Fruit fly (Drosophila melanogaster) whole organism, embryonic: ENCODE results near the gene Nost.

Source experiments
- Aef1 ChIP-seq: fragments of 200-800 bp; sonication (Bioruptor generic); IDR thresholded peaks from 3 replicates; pipeline ENCODE4 v1.3.6; 2022; ENCODE audit warnings: missing biosample characterization, missing genetic modification characterization
- Awh ChIP-seq: fragments of 200-800 bp; sonication (Bioruptor generic); IDR thresholded peaks from 2 replicates; pipeline ENCODE4, ENCODE4 v1.3.6; 2022; ENCODE audit warnings: missing biosample characterization, missing genetic modification characterization
- CG1024 ChIP-seq: fragments of 200-800 bp; sonication (Bioruptor generic); IDR thresholded peaks from 2 replicates; pipeline ENCODE4 v1.3.6; 2022; ENCODE audit warnings: missing biosample characterization, missing genetic modification characterization
- CG12299 ChIP-seq: fragments of 200-800 bp; sonication (Bioruptor generic); optimal IDR thresholded peaks from 2 replicates; lab custom pipeline; 2018; ENCODE audit warnings: missing biosample characterization, mild to moderate bottlenecking, missing genetic modification characterization
- CG1529 ChIP-seq: fragments of 200-800 bp; sonication (Bioruptor generic); optimal IDR thresholded peaks from 3 replicates; lab custom pipeline; 2018; ENCODE audit warnings: missing biosample characterization, missing genetic modification characterization
- CG17328 ChIP-seq: fragments of 200-800 bp; sonication (Bioruptor generic); IDR thresholded peaks from 2 replicates; pipeline ENCODE4 v1.3.6; 2022; ENCODE audit warnings: missing biosample characterization, missing genetic modification characterization
- CG1832 ChIP-seq: fragments of 200-800 bp; sonication (Bioruptor generic); optimal IDR thresholded peaks from 2 replicates; lab custom pipeline; 2017; ENCODE audit warnings: missing biosample characterization, mild to moderate bottlenecking, missing genetic modification characterization, inconsistent platforms
- CG18599 ChIP-seq: fragments of 200-800 bp; sonication (Bioruptor generic); optimal IDR thresholded peaks from 3 replicates; lab custom pipeline; 2017; ENCODE audit warnings: missing biosample characterization, missing genetic modification characterization, mild to moderate bottlenecking, moderate library complexity, missing genetic modification reagents
- CG2120 ChIP-seq: fragments of 200-800 bp; sonication (Bioruptor generic); optimal IDR thresholded peaks from 3 replicates; lab custom pipeline; 2016; ENCODE audit warnings: missing biosample characterization, missing genetic modification characterization
- CG31388 ChIP-seq: fragments of 200-800 bp; sonication (Bioruptor generic); optimal IDR thresholded peaks from 2 replicates; lab custom pipeline; 2016; ENCODE audit warnings: missing biosample characterization, missing genetic modification characterization
- CG32532 ChIP-seq: fragments of 200-800 bp; sonication (Bioruptor generic); IDR thresholded peaks from 2 replicates; pipeline ENCODE4 v1.3.6; 2022; ENCODE audit warnings: missing biosample characterization, missing genetic modification characterization
- CG3281 ChIP-seq: fragments of 200-800 bp; sonication (Bioruptor generic); optimal IDR thresholded peaks from 3 replicates; lab custom pipeline; 2017; ENCODE audit warnings: missing biosample characterization, mild to moderate bottlenecking, missing genetic modification characterization
- CG33557 ChIP-seq: fragments of 200-800 bp; sonication (Bioruptor generic); optimal IDR thresholded peaks from 2 replicates; lab custom pipeline; 2019; ENCODE audit warnings: missing biosample characterization, mild to moderate bottlenecking, missing genetic modification characterization, moderate library complexity
- CG34224 ChIP-seq: fragments of 200-800 bp; sonication (Bioruptor generic); IDR thresholded peaks from 3 replicates; pipeline ENCODE4 v1.3.6; 2022; ENCODE audit warnings: missing biosample characterization, missing genetic modification characterization; ENCODE audit not compliant: partially characterized antibody
- CG5245 ChIP-seq: fragments of 200-800 bp; sonication (Bioruptor generic); optimal IDR thresholded peaks from 3 replicates; lab custom pipeline; 2016; ENCODE audit warnings: missing biosample characterization, missing genetic modification characterization
- CG6272 ChIP-seq: fragments of 200-800 bp; sonication (Bioruptor generic); IDR thresholded peaks from 2 replicates; pipeline ENCODE4 v1.3.6; 2022; ENCODE audit warnings: missing biosample characterization, missing genetic modification characterization
- CG7745 ChIP-seq: fragments of 200-800 bp; sonication (Bioruptor generic); optimal IDR thresholded peaks from 2 replicates; lab custom pipeline; 2018; ENCODE audit warnings: missing biosample characterization, mild to moderate bottlenecking, missing genetic modification characterization, moderate library complexity
- CG7987 ChIP-seq: fragments of 200-800 bp; sonication (Bioruptor generic); optimal IDR thresholded peaks from 2 replicates; lab custom pipeline; 2018; ENCODE audit warnings: missing biosample characterization, mild to moderate bottlenecking, missing genetic modification characterization, moderate library complexity
- D19B ChIP-seq: fragments of 200-800 bp; sonication (Bioruptor generic); optimal IDR thresholded peaks from 2 replicates; lab custom pipeline; 2017; ENCODE audit warnings: missing biosample characterization, mild to moderate bottlenecking, missing genetic modification characterization
- Dad ChIP-seq: fragments of 200-800 bp; sonication (Bioruptor generic); optimal IDR thresholded peaks from 3 replicates; lab custom pipeline; 2016; ENCODE audit warnings: missing biosample characterization, missing genetic modification characterization
- Dek ChIP-seq: fragments of 200-800 bp; sonication (Bioruptor generic); optimal IDR thresholded peaks from 3 replicates; lab custom pipeline; 2019; ENCODE audit warnings: missing biosample characterization, mild to moderate bottlenecking, missing genetic modification characterization, moderate library complexity
- HmgZ ChIP-seq: fragments of 200-800 bp; sonication (Bioruptor generic); optimal IDR thresholded peaks from 2 replicates; lab custom pipeline; 2018; ENCODE audit warnings: missing biosample characterization, mild to moderate bottlenecking, missing genetic modification characterization
- Hr3 ChIP-seq: fragments of 200-800 bp; sonication (Bioruptor generic); optimal IDR thresholded peaks from 3 replicates; lab custom pipeline; 2016; ENCODE audit warnings: missing biosample characterization, missing genetic modification characterization
- Hr51 ChIP-seq, 2 experiments: fragments of 200-800 bp; sonication (Bioruptor generic); optimal IDR thresholded peaks; 2 replicates in 1 of 2; 3 replicates in 1 of 2; lab custom pipeline; 2016 to 2018; ENCODE audit warnings: missing biosample characterization in 2 of 2, missing genetic modification characterization in 2 of 2, mild to moderate bottlenecking in 1 of 2, moderate library complexity in 1 of 2
- Jarid2 ChIP-seq: fragments of 200-800 bp; sonication (Bioruptor generic); optimal IDR thresholded peaks from 3 replicates; lab custom pipeline; 2017; ENCODE audit warnings: mild to moderate bottlenecking, missing biosample characterization, missing genetic modification reagents, missing genetic modification characterization
- ac ChIP-seq: fragments of 200-800 bp; sonication (Bioruptor generic); optimal IDR thresholded peaks from 3 replicates; lab custom pipeline; 2017; ENCODE audit warnings: missing biosample characterization, mild to moderate bottlenecking, missing genetic modification characterization
- ara ChIP-seq: fragments of 200-800 bp; sonication (Bioruptor generic); IDR thresholded peaks from 2 replicates; pipeline ENCODE4 v1.3.6; 2022; ENCODE audit warnings: missing biosample characterization, missing genetic modification characterization
- btn ChIP-seq: fragments of 200-800 bp; sonication (Bioruptor generic); optimal IDR thresholded peaks from 2 replicates; lab custom pipeline; 2016; ENCODE audit warnings: missing biosample characterization, missing genetic modification characterization
- caup ChIP-seq: fragments of 200-800 bp; sonication (Bioruptor generic); optimal IDR thresholded peaks from 3 replicates; lab custom pipeline; 2017; ENCODE audit warnings: missing biosample characterization, mild to moderate bottlenecking, missing genetic modification characterization, moderate library complexity; ENCODE audit not compliant: severe bottlenecking
- dmrt99B ChIP-seq: fragments of 200-800 bp; sonication (Bioruptor generic); optimal IDR thresholded peaks from 2 replicates; lab custom pipeline; 2018; ENCODE audit warnings: missing biosample characterization, mild to moderate bottlenecking, missing genetic modification characterization, moderate library complexity
- dpn ChIP-seq, 2 experiments: fragments of 200-800 bp; sonication (Bioruptor generic); optimal IDR thresholded peaks; 3 replicates each; lab custom pipeline; 2016; ENCODE audit warnings: missing biosample characterization in 2 of 2, missing genetic modification characterization in 2 of 2
- fd102C ChIP-seq: fragments of 200-800 bp; sonication (Bioruptor generic); optimal IDR thresholded peaks from 2 replicates; lab custom pipeline; 2018; ENCODE audit warnings: missing biosample characterization, mild to moderate bottlenecking, missing genetic modification characterization, moderate library complexity
- fd64A ChIP-seq: fragments of 200-800 bp; sonication (Bioruptor generic); optimal IDR thresholded peaks from 3 replicates; lab custom pipeline; 2018; ENCODE audit warnings: missing biosample characterization, mild to moderate bottlenecking, missing genetic modification characterization
- gcm ChIP-seq: fragments of 200-800 bp; sonication (Bioruptor generic); optimal IDR thresholded peaks from 2 replicates; lab custom pipeline; 2019; ENCODE audit warnings: missing biosample characterization, mild to moderate bottlenecking, missing genetic modification characterization, moderate library complexity
- gsb-n ChIP-seq: fragments of 200-800 bp; sonication (Bioruptor generic); optimal IDR thresholded peaks from 3 replicates; lab custom pipeline; 2018; ENCODE audit warnings: missing biosample characterization, mild to moderate bottlenecking, missing genetic modification characterization
- hkb ChIP-seq, 2 experiments: fragments of 200-800 bp in 1 of 2; fragments of >200 bp in 1 of 2; sonication (Bioruptor generic) in 1 of 2; IDR thresholded peaks in 1 of 2; optimal IDR thresholded peaks in 1 of 2; 2 replicates each; pipeline versions ENCODE4 v1.3.6 to Lab custom; 2017 to 2022; ENCODE audit warnings: missing biosample characterization in 1 of 2, missing genetic modification characterization in 1 of 2
- jigr1 ChIP-seq: fragments of 200-800 bp; sonication (Bioruptor generic); IDR thresholded peaks from 3 replicates; pipeline ENCODE4 v1.3.6; 2022; ENCODE audit warnings: missing biosample characterization, missing genetic modification characterization
- lola ChIP-seq, 3 experiments: fragments of >200 bp in 2 of 3; fragments of 200-800 bp in 1 of 3; sonication (Bioruptor generic) in 1 of 3; optimal IDR thresholded peaks; 2 replicates each; lab custom pipeline; 2017 to 2019; ENCODE audit warnings: missing biosample characterization in 3 of 3, missing genetic modification characterization in 3 of 3, mild to moderate bottlenecking in 1 of 3, moderate library complexity in 1 of 3
- p53 ChIP-seq: fragments of 200-800 bp; sonication (Bioruptor generic); optimal IDR thresholded peaks from 2 replicates; lab custom pipeline; 2016; ENCODE audit warnings: missing biosample characterization, missing genetic modification characterization
- psq ChIP-seq: fragments of 200-800 bp; sonication (Bioruptor generic); optimal IDR thresholded peaks from 2 replicates; lab custom pipeline; 2017; ENCODE audit warnings: missing biosample characterization, missing genetic modification characterization
- rib ChIP-seq: fragments of 200-800 bp; sonication (Bioruptor generic); IDR thresholded peaks from 2 replicates; pipeline ENCODE4 v1.3.6; 2022; ENCODE audit warnings: missing biosample characterization, missing genetic modification characterization
- ro ChIP-seq: fragments of 200-800 bp; sonication (Bioruptor generic); IDR thresholded peaks from 2 replicates; pipeline ENCODE4 v1.3.6; 2022; ENCODE audit warnings: missing biosample characterization, missing genetic modification characterization
- run ChIP-seq: fragments of 200-800 bp; sonication (Bioruptor generic); optimal IDR thresholded peaks from 3 replicates; lab custom pipeline; 2018; ENCODE audit warnings: missing biosample characterization, mild to moderate bottlenecking, missing genetic modification characterization
- sc ChIP-seq, 3 experiments: fragments of >200 bp in 2 of 3; fragments of 200-800 bp in 1 of 3; sonication (Bioruptor generic) in 1 of 3; optimal IDR thresholded peaks; 2 replicates in 2 of 3; 3 replicates in 1 of 3; lab custom pipeline; 2017; ENCODE audit warnings: mild to moderate bottlenecking in 1 of 3, missing biosample characterization in 1 of 3, missing genetic modification characterization in 1 of 3, missing genetic modification reagents in 1 of 3
- shn ChIP-seq: fragments of 200-800 bp; sonication (Bioruptor generic); optimal IDR thresholded peaks from 3 replicates; lab custom pipeline; 2016; ENCODE audit warnings: missing biosample characterization, missing genetic modification characterization
- tgo ChIP-seq: fragments of 200-800 bp; sonication (Bioruptor generic); IDR thresholded peaks from 3 replicates; pipeline ENCODE4 v1.3.6; 2022; ENCODE audit warnings: missing biosample characterization, missing genetic modification characterization
- tna ChIP-seq: fragments of 200-800 bp; sonication (Bioruptor generic); IDR thresholded peaks from 2 replicates; pipeline ENCODE4 v1.3.6; 2022; ENCODE audit warnings: missing biosample characterization, missing genetic modification characterization; ENCODE audit not compliant: partially characterized antibody
- zen ChIP-seq: fragments of 200-800 bp; sonication (Bioruptor generic); optimal IDR thresholded peaks from 3 replicates; lab custom pipeline; 2018; ENCODE audit warnings: missing biosample characterization, mild to moderate bottlenecking, missing genetic modification characterization, moderate library complexity

Gene Nost

DNA sequence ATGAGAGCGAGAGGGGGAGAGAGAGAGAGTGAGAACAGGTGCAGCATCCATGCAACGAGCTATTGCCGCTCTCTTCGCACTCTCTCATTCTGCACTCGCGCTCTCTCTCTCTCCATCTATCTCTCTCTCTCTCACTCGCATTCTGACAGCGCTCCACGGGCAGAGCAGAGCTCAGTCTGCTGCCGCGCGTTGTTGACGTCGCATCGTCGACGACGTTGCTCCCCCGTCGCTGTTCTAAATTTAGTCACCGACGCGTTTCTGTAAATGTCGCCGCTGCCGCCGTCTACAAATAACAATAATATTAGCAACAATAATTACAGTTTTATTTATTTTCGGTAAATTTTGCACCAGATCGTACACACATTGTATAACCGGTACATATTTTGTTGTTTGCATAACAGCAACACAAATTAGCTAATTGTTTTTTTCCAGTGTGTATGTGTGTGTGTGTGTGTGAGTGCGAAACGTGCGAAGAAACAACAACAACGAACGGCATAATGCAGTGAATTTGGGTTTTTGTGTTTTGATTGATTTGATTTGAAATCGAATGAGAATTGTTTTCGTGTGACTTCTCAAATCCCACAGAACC, 12.5 kb downstream of the Nost start (continued):
- TF ChIP-seq fd64A (GFP tag; lab: Kevin White, UChicago): no peak
- TF ChIP-seq shn (GFP tag; lab: Kevin White, UChicago): no peak
- no peak for TF ChIP-seq zen
- TF ChIP-seq Aef1 (GFP tag; lab: Robert Waterston, UW): no peak
- no peak for TF ChIP-seq CG2120 (GFP tag; lab: Kevin White, UChicago)
- no peak for TF ChIP-seq CG1024 (GFP tag; lab: Robert Waterston, UW)
- no peak for TF ChIP-seq CG7745
- TF ChIP-seq D19B (GFP tag; lab: Kevin White, UChicago): no peak
- TF ChIP-seq rib (GFP tag; lab: Robert Waterston, UW): no peak
- TF ChIP-seq btn (GFP tag; lab: Kevin White, UChicago): no peak
- TF ChIP-seq CG1832: peak; percentile 94
- peak; percentile 3 for TF ChIP-seq Hr3 (GFP tag; lab: Kevin White, UChicago)
- TF ChIP-seq gcm (GFP tag; lab: Kevin White, UChicago): no peak
- no peak for TF ChIP-seq tgo (GFP tag; lab: Robert Waterston, UW)
- peak; percentile 9 to 17 for TF ChIP-seq Hr51 (GFP tag; optimal IDR thresholded peaks at IDR 0.05; lab: Kevin White, UChicago)
- TF ChIP-seq CG34224: peak; percentile 24; the same call in 1 of the 3 replicates
- no peak for TF ChIP-seq CG1529 (GFP tag; lab: Kevin White, UChicago)
- no peak for TF ChIP-seq fd102C
- TF ChIP-seq ac (GFP tag; lab: Kevin White, UChicago): no peak
- no peak for TF ChIP-seq Dad (GFP tag; lab: Kevin White, UChicago)
- no peak for TF ChIP-seq run (tag; lab: Kevin White, UChicago)
- TF ChIP-seq p53 (GFP tag; lab: Kevin White, UChicago): no peak
- no peak for TF ChIP-seq caup (GFP tag; lab: Kevin White, UChicago)
- TF ChIP-seq CG18599 (GFP tag; lab: Kevin White, UChicago): peak; percentile 16
- no peak for TF ChIP-seq CG32532 (GFP tag; lab: Robert Waterston, UW)
- TF ChIP-seq CG5245 (GFP tag; lab: Kevin White, UChicago): no peak
- TF ChIP-seq CG12299 (tag; lab: Kevin White, UChicago): no peak
- no peak for TF ChIP-seq CG6272 (GFP tag; lab: Robert Waterston, UW)
- no peak for TF ChIP-seq CG31388 (GFP tag; lab: Kevin White, UChicago)
- TF ChIP-seq CG3281 (GFP tag; lab: Kevin White, UChicago): no peak
- no peak for TF ChIP-seq CG7987 (GFP tag; lab: Kevin White, UChicago)
- 0 out of 2 replicates have a peak, but pooled peaks have one; percentile 9 for TF ChIP-seq CG17328
- no peak for TF ChIP-seq ro (GFP tag; lab: Robert Waterston, UW)
- no peak for TF ChIP-seq CG33557 (GFP tag; lab: Kevin White, UChicago)
- no peak for TF ChIP-seq psq (GFP tag; lab: Kevin White, UChicago)
- TF ChIP-seq lola (GFP tag; optimal IDR thresholded peaks at IDR 0.05; lab: Kevin White, UChicago): no peak
- no peak for TF ChIP-seq sc (optimal IDR thresholded peaks at IDR 0.05; lab: Kevin White, UChicago)
- no peak for TF ChIP-seq sc (GFP tag; optimal IDR thresholded peaks at IDR 0.05; lab: Kevin White, UChicago)
- TF ChIP-seq hkb (optimal IDR thresholded peaks at IDR 0.05; lab: Kevin White, UChicago): no peak
- TF ChIP-seq hkb (GFP tag; IDR thresholded peaks at IDR 0.05; lab: Robert Waterston, UW): 0 out of 2 replicates have a peak, but pooled peaks have one; percentile 27
- no peak for TF ChIP-seq dpn (GFP tag; optimal IDR thresholded peaks at IDR 0.05; lab: Kevin White, UChicago)
- peak; percentile 32; the same call in 1 of the 2 replicates for TF ChIP-seq tna (GFP tag; lab: Robert Waterston, UW)
- no peak for TF ChIP-seq jigr1 (GFP tag; lab: Robert Waterston, UW)
- no peak for TF ChIP-seq Dek (tag; lab: Kevin White, UChicago)
- no peak for TF ChIP-seq HmgZ
- TF ChIP-seq gsb-n (tag; lab: Kevin White, UChicago): no peak
- peak; percentile 35 for TF ChIP-seq dmrt99B (tag; lab: Kevin White, UChicago)
- TF ChIP-seq Awh (GFP tag; lab: Robert Waterston, UW): no peak
- no peak for TF ChIP-seq ara
- peak; percentile 86 for TF ChIP-seq Jarid2 (GFP tag; lab: Kevin White, UChicago)
